Fruit fly (Drosophila melanogaster): ENCODE results near the gene kmr.
A peak's percentile ranks its signal among the peaks of the same experiment; 100 is the strongest.

The kmr gene

dm6 chr3R:13790820-13791219, 75.8 kb downstream of the kmr start:
- TF ChIP-seq ham (GFP tag; IDR thresholded peaks at IDR 0.05) (no peak), CG16779 (GFP tag; IDR thresholded peaks at IDR 0.05) (no peak), nau (GFP tag; optimal IDR thresholded peaks at IDR 0.05) (no peak), CG14050 (GFP tag; IDR thresholded peaks at IDR 0.05) (no peak), pros (GFP tag; optimal IDR thresholded peaks at IDR 0.05) (no peak), esg (GFP tag; conservative IDR thresholded peaks at IDR 0.05) (no peak), zfh1 (GFP tag; IDR thresholded peaks at IDR 0.05) (no peak), bbx (GFP tag; IDR thresholded peaks at IDR 0.05; ENCODE audit: partially characterized antibody) (no peak), HmgZ (tag; optimal IDR thresholded peaks at IDR 0.05) (no peak), phol (tag; optimal IDR thresholded peaks at IDR 0.05) (no peak), cad (GFP tag; optimal IDR thresholded peaks at IDR 0.05) (no peak), dmrt99B (tag; optimal IDR thresholded peaks at IDR 0.05) (no peak), jing (GFP tag; optimal IDR thresholded peaks at IDR 0.05) (no peak)

- TF ChIP-seq CG30403 (GFP tag; optimal IDR thresholded peaks at IDR 0.05): peak; percentile 12
- no peak for TF ChIP-seq bowl (GFP tag; IDR thresholded peaks at IDR 0.05)
- peak; percentile 50; the same call in 1 of the 2 replicates for TF ChIP-seq ranshi (GFP tag; IDR thresholded peaks at IDR 0.05)
- no peak for TF ChIP-seq wek (GFP tag; optimal IDR thresholded peaks at IDR 0.05)
- TF ChIP-seq H2.0 (GFP tag; IDR thresholded peaks at IDR 0.05): peak; percentile 39; the same call in 1 of the 2 replicates
- TF ChIP-seq CG17385 (GFP tag; optimal IDR thresholded peaks at IDR 0.05): peak; percentile 12
- TF ChIP-seq yki (optimal IDR thresholded peaks at IDR 0.05): no peak
- peak; percentile 37; the same call in 2 of the 3 replicates for TF ChIP-seq row (GFP tag; IDR thresholded peaks at IDR 0.05)
- no peak for TF ChIP-seq ab (GFP tag; optimal IDR thresholded peaks at IDR 0.05)
- TF ChIP-seq CG1529 (GFP tag; optimal IDR thresholded peaks at IDR 0.05): peak; percentile 13
- TF ChIP-seq usp (GFP tag; optimal IDR thresholded peaks at IDR 0.05): no peak
- TF ChIP-seq CG8388 (GFP tag; optimal IDR thresholded peaks at IDR 0.05): peak; percentile 71
- peak; percentile 54 for TF ChIP-seq kni (GFP tag; optimal IDR thresholded peaks at IDR 0.05)
- no peak for TF ChIP-seq Tbp (GFP tag; optimal IDR thresholded peaks at IDR 0.05)
- TF ChIP-seq Hand (GFP tag; optimal IDR thresholded peaks at IDR 0.05): no peak
- TF ChIP-seq nom (GFP tag; optimal IDR thresholded peaks at IDR 0.05): no peak
- TF ChIP-seq CG15479 (GFP tag; optimal IDR thresholded peaks at IDR 0.05): no peak
- no peak for TF ChIP-seq al (GFP tag; IDR thresholded peaks at IDR 0.05)
- TF ChIP-seq ttk (GFP tag; IDR thresholded peaks at IDR 0.05): peak; percentile 52; the same call in 1 of the 2 replicates
- TF ChIP-seq Ada2b (GFP tag; IDR thresholded peaks at IDR 0.05): no peak
- peak in 1 of 2 experiments; percentile 53 for TF ChIP-seq Hr78 (GFP tag; optimal IDR thresholded peaks at IDR 0.05)
- no peak for TF ChIP-seq Fer3 (tag; optimal IDR thresholded peaks at IDR 0.05)
- no peak for TF ChIP-seq ftz-f1 (GFP tag; optimal IDR thresholded peaks at IDR 0.05)
- TF ChIP-seq NC2α (GFP tag; optimal IDR thresholded peaks at IDR 0.05): no peak
- TF ChIP-seq sisA (GFP tag; IDR thresholded peaks at IDR 0.05): no peak
- peak; percentile 55 for TF ChIP-seq CG10979 (tag; optimal IDR thresholded peaks at IDR 0.05)
- no peak for TF ChIP-seq CG12236 (GFP tag; optimal IDR thresholded peaks at IDR 0.05)
- no peak for TF ChIP-seq Myb (GFP tag; optimal IDR thresholded peaks at IDR 0.05)
- TF ChIP-seq NFAT (GFP tag; IDR thresholded peaks at IDR 0.05): no peak
- no peak for TF ChIP-seq CG8944 (GFP tag; optimal IDR thresholded peaks at IDR 0.05)
- no peak for TF ChIP-seq CG16779 (GFP tag; IDR thresholded peaks at IDR 0.05)
- TF ChIP-seq CG6654 (GFP tag; optimal IDR thresholded peaks at IDR 0.05): no peak
- TF ChIP-seq Rx (GFP tag; IDR thresholded peaks at IDR 0.05): no peak
- TF ChIP-seq ara (GFP tag; IDR thresholded peaks at IDR 0.05): no peak
- peak; percentile 15 for TF ChIP-seq CG14710 (tag; optimal IDR thresholded peaks at IDR 0.05)
- TF ChIP-seq sob (GFP tag; IDR thresholded peaks at IDR 0.05): no peak
- no peak for TF ChIP-seq CG1832 (GFP tag; optimal IDR thresholded peaks at IDR 0.05)
Observed at dm6 chr3R:13793105-13793978, 78.3 kb downstream of the kmr start.
